Fruit fly (Drosophila melanogaster) whole organism, embryonic: ENCODE measurements around the gene Gr64b.

Source experiments
- Ada2b ChIP-seq: fragments of 200-800 bp; sonication (Bioruptor generic); IDR thresholded peaks from 2 replicates; pipeline ENCODE4 v1.3.6; 2022; ENCODE audit warnings: missing biosample characterization, missing genetic modification characterization
- Atf3 ChIP-seq: fragments of 200-800 bp; sonication (Bioruptor generic); optimal IDR thresholded peaks from 3 replicates; lab custom pipeline; 2016; ENCODE audit warnings: missing biosample characterization, missing genetic modification characterization
- BtbVII ChIP-seq: fragments of 200-800 bp; sonication (Bioruptor generic); optimal IDR thresholded peaks from 3 replicates; lab custom pipeline; 2017; ENCODE audit warnings: missing biosample characterization, mild to moderate bottlenecking, missing genetic modification characterization
- CG1024 ChIP-seq: fragments of 200-800 bp; sonication (Bioruptor generic); IDR thresholded peaks from 2 replicates; pipeline ENCODE4 v1.3.6; 2022; ENCODE audit warnings: missing biosample characterization, missing genetic modification characterization
- CG13424 ChIP-seq: fragments of 200-800 bp; sonication (Bioruptor generic); optimal IDR thresholded peaks from 2 replicates; lab custom pipeline; 2019; ENCODE audit warnings: missing biosample characterization, mild to moderate bottlenecking, missing genetic modification characterization, moderate library complexity
- CG14014 ChIP-seq: fragments of 200-800 bp; sonication (Bioruptor generic); IDR thresholded peaks from 2 replicates; pipeline ENCODE4 v1.3.6; 2022; ENCODE audit warnings: missing biosample characterization, missing genetic modification characterization
- CG14710 ChIP-seq: fragments of 200-800 bp; sonication (Bioruptor generic); optimal IDR thresholded peaks from 3 replicates; lab custom pipeline; 2019; ENCODE audit warnings: missing biosample characterization, mild to moderate bottlenecking, missing genetic modification characterization, moderate library complexity
- CG18476 ChIP-seq: fragments of 200-800 bp; sonication (Bioruptor generic); optimal IDR thresholded peaks from 2 replicates; lab custom pipeline; 2016; ENCODE audit warnings: missing biosample characterization, mild to moderate bottlenecking, missing genetic modification characterization
- CG18619 ChIP-seq: fragments of 200-800 bp; sonication (Bioruptor generic); optimal IDR thresholded peaks from 3 replicates; lab custom pipeline; 2017; ENCODE audit warnings: missing biosample characterization, mild to moderate bottlenecking, missing genetic modification characterization
- CG3838 ChIP-seq: fragments of 200-800 bp; sonication (Bioruptor generic); optimal IDR thresholded peaks from 3 replicates; lab custom pipeline; 2016; ENCODE audit warnings: missing biosample characterization, missing genetic modification characterization
- CG3847 ChIP-seq: fragments of 200-800 bp; sonication (Bioruptor generic); IDR thresholded peaks from 2 replicates; pipeline ENCODE4 v1.3.6; 2022; ENCODE audit warnings: missing biosample characterization, missing genetic modification characterization
- CG4360 ChIP-seq: fragments of 200-800 bp; sonication (Bioruptor generic); IDR thresholded peaks from 2 replicates; pipeline ENCODE4 v1.3.6; 2022; ENCODE audit warnings: missing biosample characterization, missing genetic modification characterization
- CG4424 ChIP-seq: fragments of 200-800 bp; sonication (Bioruptor generic); optimal IDR thresholded peaks from 3 replicates; lab custom pipeline; 2016; ENCODE audit warnings: missing biosample characterization, missing genetic modification characterization
- CG6813 ChIP-seq: fragments of 200-800 bp; sonication (Bioruptor generic); optimal IDR thresholded peaks from 2 replicates; lab custom pipeline; 2017; ENCODE audit warnings: missing biosample characterization, missing genetic modification characterization, mild to moderate bottlenecking, moderate library complexity, missing genetic modification reagents
- CG9437 ChIP-seq: fragments of 200-800 bp; sonication (Bioruptor generic); optimal IDR thresholded peaks from 2 replicates; lab custom pipeline; 2018; ENCODE audit warnings: missing biosample characterization, mild to moderate bottlenecking, missing genetic modification characterization
- CG9727 ChIP-seq: fragments of 200-800 bp; sonication (Bioruptor generic); optimal IDR thresholded peaks from 3 replicates; lab custom pipeline; 2017; ENCODE audit warnings: missing biosample characterization, mild to moderate bottlenecking, missing genetic modification characterization
- CHES-1-like ChIP-seq: fragments of 200-800 bp; sonication (Bioruptor generic); optimal IDR thresholded peaks from 2 replicates; lab custom pipeline; 2016; ENCODE audit warnings: missing biosample characterization, missing genetic modification characterization
- Chrac-16 ChIP-seq: fragments of 200-800 bp; sonication (Bioruptor generic); optimal IDR thresholded peaks from 3 replicates; lab custom pipeline; 2016; ENCODE audit warnings: missing biosample characterization, missing genetic modification characterization
- Deaf1 ChIP-seq: fragments of 200-800 bp; optimal IDR thresholded peaks from 3 replicates; lab custom pipeline; 2019; ENCODE audit warnings: missing biosample characterization, mild to moderate bottlenecking, missing genetic modification characterization, moderate library complexity
- Hsf ChIP-seq: fragments of 200-800 bp; sonication (Bioruptor generic); optimal IDR thresholded peaks from 3 replicates; lab custom pipeline; 2016; ENCODE audit warnings: missing biosample characterization, missing genetic modification characterization
- Mad ChIP-seq: fragments of 200-800 bp; sonication (Bioruptor generic); optimal IDR thresholded peaks from 2 replicates; lab custom pipeline; 2016; ENCODE audit warnings: missing biosample characterization, missing genetic modification characterization
- NFAT ChIP-seq: fragments of 200-800 bp; sonication (Bioruptor generic); IDR thresholded peaks from 2 replicates; pipeline ENCODE4 v1.3.6; 2022; ENCODE audit warnings: missing biosample characterization, missing genetic modification characterization
- NK7.1 ChIP-seq: fragments of 200-800 bp; sonication (Bioruptor generic); optimal IDR thresholded peaks from 3 replicates; lab custom pipeline; 2016; ENCODE audit warnings: missing biosample characterization, missing genetic modification characterization
- Ssrp ChIP-seq: fragments of 200-800 bp; sonication (Bioruptor generic); optimal IDR thresholded peaks from 2 replicates; lab custom pipeline; 2018; ENCODE audit warnings: missing biosample characterization, mild to moderate bottlenecking, missing genetic modification characterization, moderate library complexity
- abd-A ChIP-seq: fragments of 200-800 bp; sonication (Bioruptor generic); optimal IDR thresholded peaks from 3 replicates; lab custom pipeline; 2019; ENCODE audit warnings: missing biosample characterization, mild to moderate bottlenecking, missing genetic modification characterization, moderate library complexity
- ap ChIP-seq: fragments of 200-800 bp; sonication (Bioruptor generic); IDR thresholded peaks from 2 replicates; pipeline ENCODE4 v1.3.6; 2022; ENCODE audit warnings: missing biosample characterization, missing genetic modification characterization
- bcd ChIP-seq: fragments of 200-800 bp; sonication (Bioruptor generic); optimal IDR thresholded peaks from 2 replicates; lab custom pipeline; 2017; ENCODE audit warnings: missing biosample characterization, mild to moderate bottlenecking, missing genetic modification characterization
- caup ChIP-seq: fragments of 200-800 bp; sonication (Bioruptor generic); optimal IDR thresholded peaks from 3 replicates; lab custom pipeline; 2017; ENCODE audit warnings: missing biosample characterization, mild to moderate bottlenecking, missing genetic modification characterization, moderate library complexity; ENCODE audit not compliant: severe bottlenecking
- chn ChIP-seq: fragments of 200-800 bp; sonication (Bioruptor generic); optimal IDR thresholded peaks from 2 replicates; lab custom pipeline; 2016; ENCODE audit warnings: missing biosample characterization, missing genetic modification characterization
- corto ChIP-seq: fragments of 200-800 bp; sonication (Bioruptor generic); optimal IDR thresholded peaks from 2 replicates; lab custom pipeline; 2016; ENCODE audit warnings: missing biosample characterization, mild to moderate bottlenecking, missing genetic modification characterization, moderate library complexity
- croc ChIP-seq: fragments of 200-800 bp; sonication (Bioruptor generic); conservative IDR thresholded peaks from 3 replicates; pipeline ENCODE4 v1.3.6; 2022; ENCODE audit warnings: missing biosample characterization, missing genetic modification characterization
- crp ChIP-seq, 2 experiments: fragments of 200-800 bp; sonication (Bioruptor generic); optimal IDR thresholded peaks; 2 replicates in 1 of 2; 3 replicates in 1 of 2; lab custom pipeline; 2017; ENCODE audit warnings: missing biosample characterization in 2 of 2, missing genetic modification characterization in 2 of 2, mild to moderate bottlenecking in 1 of 2, moderate library complexity in 1 of 2
- cwo ChIP-seq: fragments of 200-800 bp; sonication (Bioruptor generic); optimal IDR thresholded peaks from 3 replicates; lab custom pipeline; 2017; ENCODE audit warnings: missing biosample characterization, missing genetic modification characterization, mild to moderate bottlenecking, moderate library complexity, missing genetic modification reagents
- dmrt11E ChIP-seq: fragments of 200-800 bp; sonication (Bioruptor generic); optimal IDR thresholded peaks from 3 replicates; lab custom pipeline; 2018; ENCODE audit warnings: missing biosample characterization, mild to moderate bottlenecking, missing genetic modification characterization, moderate library complexity
- dmrt99B ChIP-seq: fragments of 200-800 bp; sonication (Bioruptor generic); optimal IDR thresholded peaks from 2 replicates; lab custom pipeline; 2018; ENCODE audit warnings: missing biosample characterization, mild to moderate bottlenecking, missing genetic modification characterization, moderate library complexity
- ewg ChIP-seq: fragments of 200-800 bp; sonication (Bioruptor generic); optimal IDR thresholded peaks from 3 replicates; lab custom pipeline; 2017; ENCODE audit warnings: mild to moderate bottlenecking, missing biosample characterization, missing genetic modification reagents, missing genetic modification characterization
- fd102C ChIP-seq: fragments of 200-800 bp; sonication (Bioruptor generic); optimal IDR thresholded peaks from 2 replicates; lab custom pipeline; 2018; ENCODE audit warnings: missing biosample characterization, mild to moderate bottlenecking, missing genetic modification characterization, moderate library complexity
- ham ChIP-seq: fragments of 200-800 bp; sonication (Bioruptor generic); IDR thresholded peaks from 2 replicates; pipeline ENCODE4 v1.3.6; 2022; ENCODE audit warnings: missing biosample characterization, missing genetic modification characterization
- hth ChIP-seq: fragments of >200 bp; optimal IDR thresholded peaks from 2 replicates; lab custom pipeline; 2017; ENCODE audit warnings: inconsistent platforms
- ind ChIP-seq: fragments of 200-800 bp; sonication (Bioruptor generic); optimal IDR thresholded peaks from 3 replicates; lab custom pipeline; 2016; ENCODE audit warnings: missing biosample characterization, missing genetic modification characterization
- mam ChIP-seq: fragments of 200-800 bp; sonication (Bioruptor generic); optimal IDR thresholded peaks from 3 replicates; lab custom pipeline; 2016; ENCODE audit warnings: missing biosample characterization, missing genetic modification characterization
- mld ChIP-seq: fragments of 200-800 bp; sonication (Bioruptor generic); IDR thresholded peaks from 3 replicates; pipeline ENCODE4 v1.3.6; 2022; ENCODE audit warnings: missing biosample characterization, missing genetic modification characterization; ENCODE audit not compliant: partially characterized antibody
- nerfin-1 ChIP-seq: fragments of 200-800 bp; sonication (Bioruptor generic); optimal IDR thresholded peaks from 3 replicates; lab custom pipeline; 2019; ENCODE audit warnings: missing biosample characterization, mild to moderate bottlenecking, missing genetic modification characterization, moderate library complexity
- onecut ChIP-seq: fragments of 200-800 bp; sonication (Bioruptor generic); IDR thresholded peaks from 2 replicates; pipeline ENCODE4 v1.3.6; 2022; ENCODE audit warnings: missing biosample characterization, missing genetic modification characterization
- repo ChIP-seq: fragments of 200-800 bp; sonication (Bioruptor generic); optimal IDR thresholded peaks from 2 replicates; lab custom pipeline; 2016; ENCODE audit warnings: missing biosample characterization, missing genetic modification characterization
- sens ChIP-seq: fragments of 200-800 bp; sonication (Bioruptor generic); peaks from one replicate; lab custom pipeline; 2016; ENCODE audit warnings: missing biosample characterization, missing genetic modification characterization
- toy ChIP-seq: fragments of 200-800 bp; sonication (Bioruptor generic); IDR thresholded peaks from 2 replicates; pipeline ENCODE4 v1.3.6; 2022; ENCODE audit warnings: missing biosample characterization, missing genetic modification characterization
- ttk ChIP-seq: fragments of 200-800 bp; sonication (Bioruptor generic); IDR thresholded peaks from 2 replicates; pipeline ENCODE4 v2.1.2; 2022; ENCODE audit warnings: missing biosample characterization, missing genetic modification characterization
- tx ChIP-seq: fragments of 200-800 bp; sonication (Bioruptor generic); optimal IDR thresholded peaks from 2 replicates; lab custom pipeline; 2016; ENCODE audit warnings: missing biosample characterization, missing genetic modification characterization
- wek ChIP-seq: fragments of 200-800 bp; sonication (Bioruptor generic); optimal IDR thresholded peaks from 3 replicates; lab custom pipeline; 2018; ENCODE audit warnings: missing biosample characterization, mild to moderate bottlenecking, missing genetic modification characterization, moderate library complexity

Gr64b gene

DNA sequence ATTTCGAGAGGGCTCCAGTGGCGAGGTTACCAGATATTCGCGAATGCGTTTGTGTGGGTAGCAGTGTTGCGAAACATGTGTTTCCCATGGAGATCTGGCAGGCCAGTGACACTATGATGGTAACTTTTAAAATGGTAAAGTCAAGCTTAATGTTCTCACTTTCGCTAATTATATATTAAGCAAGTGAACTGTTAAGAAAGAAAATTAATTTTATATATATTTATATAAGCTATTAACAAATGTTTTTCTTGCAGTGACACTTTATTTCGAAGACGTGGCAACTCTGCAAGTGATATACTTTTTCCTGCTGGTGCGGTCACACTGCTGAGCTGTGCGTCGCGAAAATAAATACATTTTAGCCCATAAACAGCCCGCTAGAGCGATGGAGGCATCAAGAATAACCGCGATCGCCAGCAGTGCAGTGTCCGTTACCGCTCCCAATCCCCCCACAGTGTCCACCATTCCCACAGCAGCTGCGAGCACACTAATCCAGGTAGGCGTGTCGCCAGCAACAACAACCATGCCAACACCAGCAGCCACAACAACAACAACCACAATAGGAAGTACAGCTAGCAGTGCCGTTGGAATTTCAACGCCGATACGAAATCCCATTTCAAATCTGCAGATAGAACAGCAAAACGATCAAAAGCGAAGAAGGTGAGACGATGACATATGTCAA lies 12.0 kb downstream of the Gr64b start, which contains the start of the genes CG11593 and Rcd5 (continued):
- peak in 1 of 2 experiments; percentile 66 for TF ChIP-seq crp (GFP tag; optimal IDR thresholded peaks at IDR 0.05; lab: Kevin White, UChicago)
- no peak for TF ChIP-seq NK7.1
- peak; percentile 59 for TF ChIP-seq ham (GFP tag; lab: Robert Waterston, UW)
- TF ChIP-seq fd102C (GFP tag; lab: Kevin White, UChicago), result no peak
- peak; percentile 72 for TF ChIP-seq ind
- TF ChIP-seq CG18476 (GFP tag; lab: Kevin White, UChicago), result no peak
- TF ChIP-seq dmrt11E (tag; lab: Kevin White, UChicago), result peak; percentile 65
- TF ChIP-seq CG9727 (GFP tag; lab: Kevin White, UChicago), result peak; percentile 63
- TF ChIP-seq dmrt99B (tag; lab: Kevin White, UChicago), result no peak
- no peak for TF ChIP-seq BtbVII (GFP tag; lab: Kevin White, UChicago)
- peak; percentile 53 for TF ChIP-seq Hsf
- peak; percentile 46 for TF ChIP-seq mam (GFP tag; lab: Kevin White, UChicago)
- TF ChIP-seq ewg, result peak; percentile 32
- TF ChIP-seq Deaf1, result no peak
- TF ChIP-seq CHES-1-like, result peak; percentile 9
- TF ChIP-seq Chrac-16 (GFP tag; lab: Kevin White, UChicago), result peak; percentile 56
- TF ChIP-seq NFAT (GFP tag; lab: Robert Waterston, UW), result peak; percentile 81
- TF ChIP-seq tx (GFP tag; lab: Kevin White, UChicago), result no peak
- peak; percentile 64 for TF ChIP-seq caup (GFP tag; lab: Kevin White, UChicago)
- peak; percentile 96 for TF ChIP-seq CG14710 (tag; lab: Kevin White, UChicago)
- no peak for TF ChIP-seq CG3838 (GFP tag; lab: Kevin White, UChicago)
- peak; percentile 53 for TF ChIP-seq Mad (GFP tag; lab: Kevin White, UChicago)
- TF ChIP-seq CG4424 (GFP tag; lab: Kevin White, UChicago), result peak; percentile 64
- no peak for TF ChIP-seq abd-A (tag; lab: Kevin White, UChicago)
- no peak for TF ChIP-seq onecut (GFP tag; lab: Robert Waterston, UW)
- no peak for TF ChIP-seq cwo
- TF ChIP-seq CG13424, result peak; percentile 69
- TF ChIP-seq chn, result peak; percentile 29
- TF ChIP-seq repo (GFP tag; lab: Kevin White, UChicago), result no peak
- peak; percentile 62 for TF ChIP-seq Ssrp (tag; lab: Kevin White, UChicago)
- peak; percentile 40; the same call in 1 of the 2 replicates for TF ChIP-seq ap
- no peak for TF ChIP-seq Atf3 (GFP tag; lab: Kevin White, UChicago)
- TF ChIP-seq CG6813 (GFP tag; lab: Kevin White, UChicago), result no peak
- peak; percentile 100 for TF ChIP-seq CG4360 (GFP tag; lab: Robert Waterston, UW)
- peak; percentile 73 for TF ChIP-seq sens
- TF ChIP-seq CG18619 (GFP tag; lab: Kevin White, UChicago), result peak; percentile 64
- TF ChIP-seq CG14014, result peak; percentile 86
- TF ChIP-seq corto (GFP tag; lab: Kevin White, UChicago), result no peak
- peak; percentile 25 for TF ChIP-seq CG9437 (GFP tag; lab: Kevin White, UChicago)
- TF ChIP-seq toy (GFP tag; lab: Robert Waterston, UW), result peak; percentile 60; the same call in 1 of the 2 replicates
- no peak for TF ChIP-seq CG1024 (GFP tag; lab: Robert Waterston, UW)
- TF ChIP-seq bcd (GFP tag; lab: Kevin White, UChicago), result peak; percentile 86
- no peak for TF ChIP-seq nerfin-1 (tag; lab: Kevin White, UChicago)
- no peak for TF ChIP-seq wek (GFP tag; lab: Kevin White, UChicago)
- TF ChIP-seq CG3847 (GFP tag; lab: Robert Waterston, UW), result peak; percentile 95
- TF ChIP-seq Ada2b (GFP tag; lab: Robert Waterston, UW), result peak; percentile 73
- TF ChIP-seq ttk (GFP tag; lab: Robert Waterston, UW), result peak; percentile 80
- no peak for TF ChIP-seq hth (lab: Kevin White, UChicago)
- TF ChIP-seq croc, result peak; percentile 78
- TF ChIP-seq mld (GFP tag; lab: Robert Waterston, UW), result no peak
